Worm (Caenorhabditis elegans): ENCODE results near the gene B0410.3.

Gene B0410.3

ce11 chrX:2879529-2880265 is 11.6 kb downstream of the B0410.3 start, which contains the start of gene F53B3.5:
TSS of gene F53B3.5 (minus strand) at chrX:2879579.
- no peak for TF ChIP-seq ceh-43 (GFP tag; optimal IDR thresholded peaks at IDR 0.05)
- peak; percentile 69 for TF ChIP-seq mls-2 (tag; optimal IDR thresholded peaks at IDR 0.05)
- TF ChIP-seq sptf-1 (tag; optimal IDR thresholded peaks at IDR 0.05), result peak; percentile 39
- peak; percentile 92 for TF ChIP-seq nhr-2 (tag; optimal IDR thresholded peaks at IDR 0.05)
- TF ChIP-seq tbx-8 (GFP tag; optimal IDR thresholded peaks at IDR 0.05), result no peak
- TF ChIP-seq pha-4 (tag; optimal IDR thresholded peaks at IDR 0.05), result peak; percentile 39
- TF ChIP-seq drap-1 (GFP tag; optimal IDR thresholded peaks at IDR 0.05), result peak; percentile 68
- peak; percentile 77 for TF ChIP-seq elt-1 (tag; optimal IDR thresholded peaks at IDR 0.05; ENCODE audit: borderline replicate concordance, insufficient read depth)
- peak; percentile 86 for TF ChIP-seq ham-2 (GFP tag; optimal IDR thresholded peaks at IDR 0.05)
- TF ChIP-seq flh-1 (GFP tag; optimal IDR thresholded peaks at IDR 0.05), result peak; percentile 27
- peak; percentile 7 for TF ChIP-seq unc-120 (tag; optimal IDR thresholded peaks at IDR 0.05; ENCODE audit: poor library complexity, severe bottlenecking)
- TF ChIP-seq nhr-28 (tag; optimal IDR thresholded peaks at IDR 0.05), result no peak
- peak; percentile 11 for TF ChIP-seq lin-13 (tag; optimal IDR thresholded peaks at IDR 0.05)
- TF ChIP-seq M03D4.4 (tag; optimal IDR thresholded peaks at IDR 0.05), result peak; percentile 24
- TF ChIP-seq unc-39 (tag; optimal IDR thresholded peaks at IDR 0.05), result no peak
- TF ChIP-seq cnd-1 (tag; optimal IDR thresholded peaks at IDR 0.05), result peak; percentile 54

- TF ChIP-seq elt-1 (tag; optimal IDR thresholded peaks at IDR 0.05; ENCODE audit: borderline replicate concordance, insufficient read depth) (no peak), lin-13 (tag; optimal IDR thresholded peaks at IDR 0.05) (no peak), unc-120 (tag; optimal IDR thresholded peaks at IDR 0.05; ENCODE audit: poor library complexity, severe bottlenecking) (no peak), hlh-1 (tag; optimal IDR thresholded peaks at IDR 0.05) (no peak), unc-62 (GFP tag; optimal IDR thresholded peaks at IDR 0.05) (no peak), lsy-2 (tag; optimal IDR thresholded peaks at IDR 0.05) (no peak), nhr-237 (tag; optimal IDR thresholded peaks at IDR 0.05) (no peak), M03D4.4 (tag; optimal IDR thresholded peaks at IDR 0.05) (no peak), nhr-2 (tag; optimal IDR thresholded peaks at IDR 0.05) (no peak), zip-8 (tag; optimal IDR thresholded peaks at IDR 0.05) (no peak), nhr-76 (tag; optimal IDR thresholded peaks at IDR 0.05) (no peak)
Measured at ce11 chrX:2877433-2877832, 13.9 kb downstream of the B0410.3 start.

- TF ChIP-seq drap-1 (GFP tag; optimal IDR thresholded peaks at IDR 0.05), result no peak
- TF ChIP-seq ham-2 (GFP tag; optimal IDR thresholded peaks at IDR 0.05), result peak; percentile 61
- peak; percentile 41 for TF ChIP-seq blmp-1 (tag; optimal IDR thresholded peaks at IDR 0.05)
Measured at ce11 chrX:2874598-2874997, 16.7 kb downstream of the B0410.3 start.

- TF ChIP-seq zip-8 (tag; optimal IDR thresholded peaks at IDR 0.05), result no peak
- TF ChIP-seq pha-4 (tag; optimal IDR thresholded peaks at IDR 0.05), result no peak
- TF ChIP-seq blmp-1 (tag; optimal IDR thresholded peaks at IDR 0.05), result no peak
Measured at ce11 chrX:2873272-2873671, 18.0 kb downstream of the B0410.3 start.

ce11 chrX:2871037-2871436 is 20.3 kb downstream of the B0410.3 start, which contains the start of gene F53B3.3:
TSS of gene F53B3.3 (minus strand) at chrX:2871137.
- no peak for TF ChIP-seq unc-120 (tag; optimal IDR thresholded peaks at IDR 0.05; ENCODE audit: poor library complexity, severe bottlenecking)
- no peak for TF ChIP-seq nhr-237 (tag; optimal IDR thresholded peaks at IDR 0.05)
- TF ChIP-seq lin-13 (tag; optimal IDR thresholded peaks at IDR 0.05), result no peak
- TF ChIP-seq sptf-1 (tag; optimal IDR thresholded peaks at IDR 0.05), result peak; percentile 10

ce11 chrX:2865591-2866217 is 25.6 kb downstream of the B0410.3 start:
- TF ChIP-seq tbx-8 (GFP tag; optimal IDR thresholded peaks at IDR 0.05) (no peak), hlh-1 (tag; optimal IDR thresholded peaks at IDR 0.05) (no peak), zip-8 (tag; optimal IDR thresholded peaks at IDR 0.05) (no peak), mls-2 (tag; optimal IDR thresholded peaks at IDR 0.05) (no peak), pha-4 (tag; optimal IDR thresholded peaks at IDR 0.05) (no peak), unc-39 (tag; optimal IDR thresholded peaks at IDR 0.05) (no peak), ztf-11 (tag; optimal IDR thresholded peaks at IDR 0.05) (no peak), lin-13 (tag; optimal IDR thresholded peaks at IDR 0.05) (no peak), M03D4.4 (tag; optimal IDR thresholded peaks at IDR 0.05) (no peak), ceh-39 (tag; optimal IDR thresholded peaks at IDR 0.05) (no peak), elt-3 (tag; optimal IDR thresholded peaks at IDR 0.05) (no peak), mab-5 (tag; optimal IDR thresholded peaks at IDR 0.05) (no peak), elt-1 (tag; optimal IDR thresholded peaks at IDR 0.05; ENCODE audit: borderline replicate concordance, insufficient read depth) (no peak), ces-1 (GFP tag; optimal IDR thresholded peaks at IDR 0.05) (no peak), snpc-4 (tag; optimal IDR thresholded peaks at IDR 0.05) (no peak), nhr-76 (tag; optimal IDR thresholded peaks at IDR 0.05) (no peak), unc-120 (tag; optimal IDR thresholded peaks at IDR 0.05; ENCODE audit: poor library complexity, severe bottlenecking) (no peak), nhr-28 (tag; optimal IDR thresholded peaks at IDR 0.05) (no peak), sptf-1 (tag; optimal IDR thresholded peaks at IDR 0.05) (no peak), flh-1 (GFP tag; optimal IDR thresholded peaks at IDR 0.05) (no peak)
